Worm (Caenorhabditis elegans) whole organism, L4 larva: ENCODE results near the gene arv-1.
A peak's percentile ranks its signal among the peaks of the same experiment; 100 is the strongest.

Experiments
- F44E2.7 ChIP-seq: fragments of 200-800 bp; sonication (Bioruptor generic); IDR thresholded peaks from 2 replicates; pipeline ENCODE4 v2.1.2; 2022; ENCODE audit warnings: missing genetic modification characterization, missing compliant biosample characterization
- R02D3.7 ChIP-seq: fragments of 150-350 bp; sonication (generic microtip); optimal IDR thresholded peaks from 3 replicates; lab custom pipeline; 2014; ENCODE audit warnings: missing biosample characterization, missing genetic modification characterization
- T20F7.1 ChIP-seq: fragments of 200-800 bp; sonication (Bioruptor generic); optimal IDR thresholded peaks from 2 replicates; lab custom pipeline; 2018; ENCODE audit warnings: mild to moderate bottlenecking, missing genetic modification characterization, missing compliant biosample characterization
- ZK546.5 ChIP-seq, 2 experiments: sonication (generic microtip); optimal IDR thresholded peaks; 2 replicates each; lab custom pipeline; 2017; ENCODE audit warnings: missing biosample characterization in 2 of 2, missing genetic modification characterization in 2 of 2
- aha-1 ChIP-seq: fragments of 150-350 bp; peaks from one replicate; lab custom pipeline; 2014; ENCODE audit warnings: missing biosample characterization, missing genetic modification characterization
- ama-1 ChIP-seq: fragments of 150-350 bp; optimal IDR thresholded peaks from 2 replicates; lab custom pipeline; 2014; ENCODE audit warnings: inconsistent platforms, mixed read lengths
- attf-4 ChIP-seq: sonication (generic microtip); optimal IDR thresholded peaks from 3 replicates; lab custom pipeline; 2017; ENCODE audit warnings: missing biosample characterization, missing genetic modification characterization
- ceh-28 ChIP-seq: fragments of 150-350 bp; optimal IDR thresholded peaks from 2 replicates; lab custom pipeline; 2014; ENCODE audit warnings: missing biosample characterization, missing genetic modification reagents, missing genetic modification characterization
- ceh-44 ChIP-seq: fragments of 200-800 bp; sonication (Bioruptor generic); IDR thresholded peaks from 2 replicates; pipeline ENCODE4 v1.3.6; 2022; ENCODE audit warnings: missing genetic modification reagents, missing genetic modification characterization, missing compliant biosample characterization
- daf-12 ChIP-seq: fragments of 150-350 bp; optimal IDR thresholded peaks from 2 replicates; lab custom pipeline; 2014; ENCODE audit warnings: missing biosample characterization, missing genetic modification reagents, missing genetic modification characterization
- daf-16 ChIP-seq, 3 experiments: sonication (generic microtip); optimal IDR thresholded peaks; 2 replicates each; lab custom pipeline; 2016 to 2017; ENCODE audit warnings: missing genetic modification characterization in 3 of 3, missing genetic modification reagents in 3 of 3, mild to moderate bottlenecking in 2 of 3, missing compliant biosample characterization in 2 of 3, missing biosample characterization in 1 of 3, moderate library complexity in 1 of 3
- dmd-6 ChIP-seq: fragments of 200-800 bp; sonication (Bioruptor generic); IDR thresholded peaks from 2 replicates; pipeline ENCODE4 v1.3.6; 2022; ENCODE audit warnings: missing genetic modification reagents, missing genetic modification characterization, missing compliant biosample characterization
- dmd-9 ChIP-seq: fragments of 200-800 bp; sonication (Bioruptor generic); IDR thresholded peaks from 2 replicates; pipeline ENCODE4 v1.3.6; 2022; ENCODE audit warnings: missing genetic modification reagents, missing genetic modification characterization, missing compliant biosample characterization
- dpl-1 ChIP-seq: fragments of 150-350 bp; optimal IDR thresholded peaks from 2 replicates; lab custom pipeline; 2014; ENCODE audit warnings: missing biosample characterization, missing genetic modification reagents, missing genetic modification characterization
- duxl-1 ChIP-seq: sonication (generic microtip); optimal IDR thresholded peaks from 2 replicates; lab custom pipeline; 2016; ENCODE audit warnings: mild to moderate bottlenecking, missing genetic modification characterization, moderate library complexity, missing compliant biosample characterization; ENCODE audit not compliant: poor library complexity
- dve-1 ChIP-seq: sonication (generic microtip); optimal IDR thresholded peaks from 2 replicates; lab custom pipeline; 2017; ENCODE audit warnings: antibody characterized with exemption, mild to moderate bottlenecking, missing genetic modification characterization, missing compliant biosample characterization; ENCODE audit not compliant: insufficient read depth
- egl-43 ChIP-seq: fragments of 200-800 bp; sonication (Bioruptor generic); IDR thresholded peaks from 2 replicates; pipeline ENCODE4 v1.3.6; 2022; ENCODE audit warnings: missing genetic modification reagents, missing genetic modification characterization, missing compliant biosample characterization
- fkh-10 ChIP-seq: fragments of 150-350 bp; optimal IDR thresholded peaks from 2 replicates; lab custom pipeline; 2014; ENCODE audit warnings: missing biosample characterization, missing genetic modification reagents, missing genetic modification characterization
- fos-1 ChIP-seq: fragments of 150-350 bp; optimal IDR thresholded peaks from 2 replicates; lab custom pipeline; 2014; ENCODE audit warnings: missing biosample characterization, missing genetic modification characterization
- hif-1 ChIP-seq, 2 experiments: sonication (generic microtip); optimal IDR thresholded peaks; 2 replicates each; lab custom pipeline; 2016 to 2017; ENCODE audit warnings: missing compliant biosample characterization in 2 of 2, missing genetic modification characterization in 2 of 2, missing genetic modification reagents in 2 of 2, missing genotype in 2 of 2, mild to moderate bottlenecking in 1 of 2
- hlh-11 ChIP-seq: fragments of 200-800 bp; sonication (Bioruptor generic); optimal IDR thresholded peaks from 2 replicates; lab custom pipeline; 2018; ENCODE audit warnings: mild to moderate bottlenecking, missing genetic modification characterization, missing compliant biosample characterization
- hlh-30 ChIP-seq: sonication (generic microtip); optimal IDR thresholded peaks from 2 replicates; lab custom pipeline; 2017; ENCODE audit warnings: antibody characterized with exemption, mild to moderate bottlenecking, missing genetic modification characterization, missing compliant biosample characterization; ENCODE audit not compliant: insufficient read depth
- hmg-1.1 ChIP-seq: fragments of 200-800 bp; sonication (Bioruptor generic); IDR thresholded peaks from 2 replicates; pipeline ENCODE4 v1.3.6; 2022; ENCODE audit warnings: missing genetic modification reagents, missing genetic modification characterization, missing compliant biosample characterization
- lim-7 ChIP-seq: fragments of 200-800 bp; sonication (Bioruptor generic); IDR thresholded peaks from 2 replicates; pipeline ENCODE4 v1.3.6; 2022; ENCODE audit warnings: missing genetic modification characterization, missing compliant biosample characterization
- lin-13 ChIP-seq: fragments of 150-350 bp; optimal IDR thresholded peaks from 2 replicates; lab custom pipeline; 2014; ENCODE audit warnings: missing biosample characterization, missing genetic modification reagents, missing genetic modification characterization
- lin-29 ChIP-seq: fragments of 200-800 bp; sonication (Bioruptor generic); IDR thresholded peaks from 2 replicates; pipeline ENCODE4 v1.3.6; 2022; ENCODE audit warnings: missing genetic modification reagents, missing genetic modification characterization, missing compliant biosample characterization
- lin-38 ChIP-seq: fragments of 200-800 bp; sonication (Bioruptor generic); IDR thresholded peaks from 2 replicates; pipeline ENCODE4 v1.3.6; 2022; ENCODE audit warnings: missing genetic modification reagents, missing genetic modification characterization, missing compliant biosample characterization
- lsy-2 ChIP-seq, 2 experiments: fragments of 150-350 bp in 1 of 2; sonication (generic microtip) in 1 of 2; optimal IDR thresholded peaks; 2 replicates each; lab custom pipeline; 2014 to 2017; ENCODE audit warnings: missing biosample characterization in 2 of 2, missing genetic modification characterization in 2 of 2
- madf-5 ChIP-seq, 2 experiments: fragments of 200-800 bp; sonication (Bioruptor generic); IDR thresholded peaks; 2 replicates each; pipeline ENCODE4 v1.3.6; 2022; ENCODE audit warnings: missing compliant biosample characterization in 2 of 2, missing genetic modification characterization in 2 of 2
- madf-9 ChIP-seq: fragments of 200-800 bp; sonication (Bioruptor generic); conservative IDR thresholded peaks from 2 replicates; pipeline ENCODE4 v1.3.6; 2022; ENCODE audit warnings: missing genetic modification reagents, missing genetic modification characterization, missing compliant biosample characterization
- mep-1 ChIP-seq: fragments of 150-350 bp; sonication (generic microtip); optimal IDR thresholded peaks from 3 replicates; lab custom pipeline; 2014; ENCODE audit warnings: missing biosample characterization, missing genetic modification characterization
- mes-2 ChIP-seq: sonication (generic microtip); optimal IDR thresholded peaks from 2 replicates; lab custom pipeline; 2016; ENCODE audit warnings: missing genotype, mild to moderate bottlenecking, missing genetic modification characterization, missing compliant biosample characterization; ENCODE audit not compliant: poor library complexity, severe bottlenecking
- mxl-2 ChIP-seq: fragments of 200-800 bp; sonication (Bioruptor generic); conservative IDR thresholded peaks from 2 replicates; pipeline ENCODE4 v1.3.6; 2022; ENCODE audit warnings: missing genetic modification reagents, missing genetic modification characterization, missing compliant biosample characterization
- nhr-10 ChIP-seq: fragments of 150-350 bp; optimal IDR thresholded peaks from 2 replicates; lab custom pipeline; 2014; ENCODE audit warnings: missing biosample characterization, missing genetic modification characterization
- nhr-11 ChIP-seq: fragments of 150-350 bp; optimal IDR thresholded peaks from 2 replicates; lab custom pipeline; 2014; ENCODE audit warnings: missing biosample characterization, missing genetic modification characterization
- nhr-237 ChIP-seq: sonication (generic microtip); optimal IDR thresholded peaks from 2 replicates; lab custom pipeline; 2017; ENCODE audit warnings: missing biosample characterization, missing genetic modification characterization
- nhr-28 ChIP-seq: fragments of 150-350 bp; optimal IDR thresholded peaks from 2 replicates; lab custom pipeline; 2014; ENCODE audit warnings: missing biosample characterization, missing genetic modification characterization
- nhr-6 ChIP-seq: fragments of 150-350 bp; optimal IDR thresholded peaks from 2 replicates; lab custom pipeline; 2014; ENCODE audit warnings: missing biosample characterization, missing genetic modification characterization
- pha-4 ChIP-seq, 2 experiments: fragments of 150-350 bp in 1 of 2; fragments of 200-800 bp in 1 of 2; sonication (Bioruptor generic) in 1 of 2; IDR thresholded peaks in 1 of 2; optimal IDR thresholded peaks in 1 of 2; 2 replicates each; pipeline versions ENCODE4 v1.3.6 to Lab custom; 2014 to 2022; ENCODE audit warnings: missing genetic modification characterization in 2 of 2, missing genetic modification reagents in 2 of 2, missing biosample characterization in 1 of 2, missing compliant biosample characterization in 1 of 2
- snpc-1.2 ChIP-seq: fragments of 200-800 bp; sonication (Bioruptor generic); IDR thresholded peaks from 2 replicates; pipeline ENCODE4 v1.3.6; 2022; ENCODE audit warnings: missing genetic modification reagents, missing genetic modification characterization, missing compliant biosample characterization
- snpc-4 ChIP-seq: fragments of 150-350 bp; optimal IDR thresholded peaks from 2 replicates; lab custom pipeline; 2014; ENCODE audit warnings: missing biosample characterization, missing genetic modification characterization
- spr-1 ChIP-seq: sonication (generic microtip); optimal IDR thresholded peaks from 2 replicates; lab custom pipeline; 2016; ENCODE audit warnings: mild to moderate bottlenecking, missing genetic modification characterization, missing compliant biosample characterization
- tra-1 ChIP-seq: fragments of 200-800 bp; sonication (Bioruptor generic); IDR thresholded peaks from 2 replicates; pipeline ENCODE4 v1.3.6; 2022; ENCODE audit warnings: missing genetic modification reagents, missing genetic modification characterization, missing compliant biosample characterization
- unc-130 ChIP-seq: sonication (generic microtip); optimal IDR thresholded peaks from 2 replicates; lab custom pipeline; 2016; ENCODE audit warnings: missing genetic modification reagents, missing genetic modification characterization, missing compliant biosample characterization
- unc-62 ChIP-seq, 3 experiments: fragments of 150-350 bp in 1 of 3; sonication (generic microtip); optimal IDR thresholded peaks in 2 of 3; peaks in 1 of 3; 1 replicate in 1 of 3; 2 replicates in 2 of 3; lab custom pipeline; 2014 to 2017; ENCODE audit warnings: missing biosample characterization in 3 of 3, missing genetic modification characterization in 3 of 3, missing genetic modification reagents in 3 of 3, missing genotype in 1 of 3
- zag-1 ChIP-seq: fragments of 150-350 bp; optimal IDR thresholded peaks from 2 replicates; lab custom pipeline; 2014; ENCODE audit warnings: missing biosample characterization, missing genetic modification characterization

arv-1 gene

DNA sequence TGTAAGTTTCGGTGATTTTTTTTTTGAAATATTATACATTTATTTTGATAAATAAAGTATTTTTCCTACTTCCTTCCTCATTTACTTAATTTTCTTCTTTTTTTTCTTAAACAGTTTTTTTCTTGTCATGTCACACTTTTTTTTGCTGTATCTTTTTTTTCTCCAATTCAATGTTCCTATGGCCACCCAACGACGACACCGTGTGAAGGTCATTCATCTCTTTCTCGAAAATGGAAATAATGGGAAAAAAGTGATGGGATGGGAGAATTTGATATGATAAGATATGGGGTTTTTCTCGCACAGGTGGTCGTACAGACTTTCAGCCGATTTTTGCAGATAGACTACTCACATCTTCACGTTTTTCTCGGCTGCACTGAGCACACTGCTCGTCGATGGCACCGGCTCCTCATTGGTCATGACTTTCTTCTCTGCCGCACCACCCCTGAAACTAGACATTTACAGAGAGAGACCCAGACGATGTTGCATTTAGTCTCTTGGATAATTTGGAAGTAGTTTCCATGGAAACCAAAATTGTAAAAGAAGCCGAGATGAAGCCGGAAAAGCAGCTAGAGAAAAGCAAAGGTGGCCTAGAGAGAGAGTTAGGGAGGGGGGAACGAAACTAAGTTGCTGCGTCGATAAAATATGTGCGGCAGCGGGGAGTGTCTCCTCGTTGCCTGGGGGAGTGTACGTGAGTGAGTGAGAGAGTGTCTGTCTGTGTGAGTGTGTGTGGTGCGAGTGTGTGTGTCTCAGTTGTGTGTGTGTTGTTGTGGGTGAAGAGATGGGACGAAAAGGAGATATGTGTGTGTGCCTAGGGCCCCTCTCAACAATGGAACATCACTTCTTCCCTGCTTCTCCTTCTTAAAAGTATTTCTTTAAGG, 31.5 kb downstream of the arv-1 start, which contains the start of gene daf-19 (continued):
- TF ChIP-seq mep-1 = peak; percentile 82
- peak; percentile 79 for TF ChIP-seq hmg-1.1 (GFP tag; lab: Robert Waterston, UW)
- TF ChIP-seq nhr-10 (tag; lab: Kevin White, UChicago) = no peak
- TF ChIP-seq ama-1 (lab: Kevin White, UChicago) = peak; percentile 71
- TF ChIP-seq attf-4 (tag; lab: Kevin White, UChicago) = no peak
- TF ChIP-seq hif-1 (tag; optimal IDR thresholded peaks at IDR 0.05; lab: Kevin White, UChicago) = peak in 1 of 2 experiments; percentile 63
- TF ChIP-seq aha-1 (tag; lab: Kevin White, UChicago) = peak; percentile 91
- TF ChIP-seq duxl-1 (tag; lab: Kevin White, UChicago) = peak; percentile 6
- TF ChIP-seq fkh-10 = peak; percentile 5
- peak; percentile 59 for TF ChIP-seq lin-38 (GFP tag; lab: Robert Waterston, UW)
- TF ChIP-seq hlh-30 (tag; lab: Kevin White, UChicago) = peak; percentile 57
- peak; percentile 22; the same call in 1 of the 2 replicates for TF ChIP-seq madf-9 (GFP tag; lab: Robert Waterston, UW)
- TF ChIP-seq snpc-1.2 (GFP tag; lab: Robert Waterston, UW) = no peak
- peak; percentile 71 for TF ChIP-seq egl-43
- peak; percentile 50 for TF ChIP-seq hlh-11 (tag; lab: Kevin White, UChicago)
- TF ChIP-seq dmd-6 (GFP tag; lab: Robert Waterston, UW) = peak; percentile 42
- TF ChIP-seq daf-16 (GFP tag; optimal IDR thresholded peaks at IDR 0.05; lab: Kevin White, UChicago) = no peak
- peak; percentile 43 for TF ChIP-seq daf-16 (tag; optimal IDR thresholded peaks at IDR 0.05; lab: Kevin White, UChicago)
- no peak for TF ChIP-seq ZK546.5 (tag; optimal IDR thresholded peaks at IDR 0.05; lab: Kevin White, UChicago)
- peak; percentile 94 for TF ChIP-seq nhr-11 (tag; lab: Kevin White, UChicago)
- TF ChIP-seq mes-2 (tag; lab: Kevin White, UChicago) = peak; percentile 65
- peak; percentile 16 to 74 for TF ChIP-seq lsy-2 (tag; optimal IDR thresholded peaks at IDR 0.05; lab: Kevin White, UChicago)
- TF ChIP-seq tra-1 (GFP tag; lab: Robert Waterston, UW) = peak; percentile 78
- peak; percentile 32 for TF ChIP-seq nhr-6 (tag; lab: Kevin White, UChicago)
- TF ChIP-seq unc-130 (GFP tag; lab: Kevin White, UChicago) = no peak
- TF ChIP-seq pha-4 (GFP tag; IDR thresholded peaks at IDR 0.05; lab: Robert Waterston, UW) = 0 out of 2 replicates have a peak, but pooled peaks have one; percentile 13
- TF ChIP-seq pha-4 (tag; optimal IDR thresholded peaks at IDR 0.05; lab: Kevin White, UChicago) = no peak
- no peak for TF ChIP-seq R02D3.7 (tag; lab: Kevin White, UChicago)
- peak; percentile 12 for TF ChIP-seq spr-1 (tag; lab: Kevin White, UChicago)
- peak in 1 of 2 experiments; percentile 7 for TF ChIP-seq unc-62 (GFP tag; optimal IDR thresholded peaks at IDR 0.05 in 1 of 2; lab: Kevin White, UChicago)
- no peak for TF ChIP-seq unc-62 (tag; optimal IDR thresholded peaks at IDR 0.05; lab: Kevin White, UChicago)
- peak; percentile 23 for TF ChIP-seq dpl-1
- peak; percentile 56 for TF ChIP-seq nhr-28 (tag; lab: Kevin White, UChicago)
- TF ChIP-seq dmd-9 (GFP tag; lab: Robert Waterston, UW) = no peak
- peak; percentile 32 for TF ChIP-seq dve-1 (tag; lab: Kevin White, UChicago)
- TF ChIP-seq, all 104 proteins: peak for 35

DNA sequence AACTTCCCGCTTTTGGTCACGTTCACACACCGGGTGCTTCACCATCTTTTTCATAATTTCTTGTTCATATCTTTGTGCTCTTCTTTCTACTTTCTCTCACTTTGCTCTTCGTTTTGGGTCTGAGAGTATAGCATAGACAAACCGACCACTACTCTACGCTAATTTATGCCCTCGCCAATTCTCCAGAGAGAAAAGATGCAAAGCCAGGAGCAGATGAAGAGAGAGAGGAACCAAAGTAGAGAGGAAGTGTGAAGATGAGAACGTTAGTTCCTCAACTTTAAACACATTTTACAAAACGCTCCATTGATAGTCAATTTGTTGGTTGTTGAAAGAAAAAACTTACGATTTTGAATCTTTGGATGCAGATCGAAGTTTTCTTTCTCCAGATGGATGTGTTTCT, 32.9 kb downstream of the arv-1 start:
- no peak for TF ChIP-seq zag-1 (tag; lab: Kevin White, UChicago)
- TF ChIP-seq lsy-2 (tag; optimal IDR thresholded peaks at IDR 0.05; lab: Kevin White, UChicago) = no peak
- TF ChIP-seq F44E2.7 = no peak
- TF ChIP-seq T20F7.1 = no peak
- TF ChIP-seq fos-1 (tag; lab: Kevin White, UChicago) = no peak
- no peak for TF ChIP-seq ceh-44 (GFP tag; lab: Robert Waterston, UW)
- TF ChIP-seq snpc-4 (tag; lab: Kevin White, UChicago) = no peak
- no peak for TF ChIP-seq dpl-1
- TF ChIP-seq ceh-28 = no peak
- TF ChIP-seq daf-12 (tag; lab: Kevin White, UChicago) = no peak
- no peak for TF ChIP-seq mxl-2 (GFP tag; lab: Robert Waterston, UW)
- no peak for TF ChIP-seq nhr-237 (tag; lab: Kevin White, UChicago)
- no peak for TF ChIP-seq nhr-28 (tag; lab: Kevin White, UChicago)
- no peak for TF ChIP-seq lin-13
- TF ChIP-seq lin-29 (GFP tag; lab: Robert Waterston, UW) = no peak
- TF ChIP-seq lim-7 (GFP tag; lab: Robert Waterston, UW) = no peak
- TF ChIP-seq madf-5 (GFP tag; IDR thresholded peaks at IDR 0.05; lab: Robert Waterston, UW) = no peak
